Worm (Caenorhabditis elegans) whole organism, L3 larva: ENCODE results near the gene C06A12.19.

Source experiments
- R02D3.7 ChIP-seq: fragments of 150-350 bp; optimal IDR thresholded peaks from 2 replicates; lab custom pipeline; 2014; ENCODE audit warnings: missing biosample characterization, missing genetic modification characterization
- ama-1 ChIP-seq: fragments of 150-350 bp; optimal IDR thresholded peaks from 2 replicates; lab custom pipeline; 2018
- ceh-16 ChIP-seq: sonication (generic microtip); optimal IDR thresholded peaks from 2 replicates; lab custom pipeline; 2017; ENCODE audit warnings: missing biosample characterization, missing genetic modification characterization
- elt-2 ChIP-seq: sonication (generic microtip); optimal IDR thresholded peaks from 2 replicates; lab custom pipeline; 2016; ENCODE audit warnings: missing genetic modification reagents, mild to moderate bottlenecking, missing genetic modification characterization, missing compliant biosample characterization
- fkh-2 ChIP-seq: fragments of 150-350 bp; optimal IDR thresholded peaks from 2 replicates; lab custom pipeline; 2014; ENCODE audit warnings: missing biosample characterization, missing genetic modification reagents, missing genetic modification characterization
- lin-39 ChIP-seq: fragments of 150-350 bp; optimal IDR thresholded peaks from 2 replicates; lab custom pipeline; 2018; ENCODE audit warnings: missing biosample characterization, missing genetic modification reagents, missing genetic modification characterization
- nfya-1 ChIP-seq: sonication (generic microtip); optimal IDR thresholded peaks from 2 replicates; lab custom pipeline; 2017; ENCODE audit warnings: missing genetic modification characterization, mild to moderate bottlenecking, missing compliant biosample characterization, antibody characterized with exemption, moderate library complexity; ENCODE audit not compliant: insufficient read depth
- nhr-11 ChIP-seq: fragments of 150-350 bp; optimal IDR thresholded peaks from 2 replicates; lab custom pipeline; 2014; ENCODE audit warnings: missing biosample characterization, missing genetic modification characterization
- nhr-28 ChIP-seq: fragments of 150-350 bp; optimal IDR thresholded peaks from 2 replicates; lab custom pipeline; 2014; ENCODE audit warnings: missing biosample characterization, missing genetic modification characterization
- pha-4 ChIP-seq: fragments of 150-350 bp; optimal IDR thresholded peaks from 2 replicates; lab custom pipeline; 2014; ENCODE audit warnings: missing biosample characterization, missing genetic modification reagents, missing genetic modification characterization
- unc-39 ChIP-seq: sonication (generic microtip); optimal IDR thresholded peaks from 4 replicates; lab custom pipeline; 2017; ENCODE audit warnings: missing biosample characterization, missing genetic modification characterization

ce11 chrIV:17407491-17407890, 32.4 kb downstream of the C06A12.19 start, which contains the start of gene T02D1.9:
- TF ChIP-seq nhr-28 (tag; lab: Kevin White, UChicago) (no peak), nhr-11 (tag; lab: Kevin White, UChicago) (no peak), R02D3.7 (tag; lab: Kevin White, UChicago) (no peak), ceh-16 (tag; lab: Kevin White, UChicago) (no peak), pha-4 (tag; lab: Kevin White, UChicago) (no peak), elt-2 (tag; lab: Kevin White, UChicago) (no peak), unc-39 (tag; lab: Kevin White, UChicago) (no peak), fkh-2 (no peak), nfya-1 (no peak), ama-1 (lab: Kevin White, UChicago) (no peak), lin-39 (tag; lab: Kevin White, UChicago) (no peak)
